Worm (Caenorhabditis elegans) whole organism, young adult: Measurements from ENCODE around the gene Y11D7A.7.

Source experiments
- B0019.2 ChIP-seq: fragments of 200-800 bp; sonication (Bioruptor generic); conservative IDR thresholded peaks from 2 replicates; pipeline ENCODE4 v1.3.6; 2022; ENCODE audit warnings: missing genetic modification reagents, missing genetic modification characterization, missing compliant biosample characterization
- B0261.1 ChIP-seq: sonication (generic microtip); optimal IDR thresholded peaks from 2 replicates; lab custom pipeline; 2016; ENCODE audit warnings: mild to moderate bottlenecking, missing genetic modification characterization, moderate library complexity, missing compliant biosample characterization
- B0336.3 ChIP-seq: fragments of 200-800 bp; sonication (Bioruptor generic); IDR thresholded peaks from 2 replicates; pipeline ENCODE4 v1.3.6; 2022; ENCODE audit warnings: missing genetic modification characterization, missing compliant biosample characterization
- C06A6.2 ChIP-seq: fragments of 200-800 bp; sonication (Bioruptor generic); conservative IDR thresholded peaks from 2 replicates; pipeline ENCODE4 v1.3.6; 2022; ENCODE audit warnings: missing genetic modification characterization, missing compliant biosample characterization
- F33H1.4 ChIP-seq: fragments of 200-800 bp; sonication (Bioruptor generic); IDR thresholded peaks from 2 replicates; pipeline ENCODE4 v1.3.6; 2022; ENCODE audit warnings: missing genetic modification reagents, missing genetic modification characterization, missing compliant biosample characterization
- F37B4.10 ChIP-seq: fragments of 200-800 bp; sonication (Bioruptor generic); IDR thresholded peaks from 2 replicates; pipeline ENCODE4 v1.3.6; 2022; ENCODE audit warnings: missing genetic modification characterization, missing compliant biosample characterization
- K11D2.4 ChIP-seq: fragments of 200-800 bp; sonication (Bioruptor generic); IDR thresholded peaks from 2 replicates; pipeline ENCODE4 v1.3.6; 2022; ENCODE audit warnings: missing genetic modification reagents, missing genetic modification characterization, missing compliant biosample characterization
- Y53F4B.3 ChIP-seq: fragments of 200-800 bp; sonication (Bioruptor generic); IDR thresholded peaks from 2 replicates; pipeline ENCODE4 v1.3.6; 2022; ENCODE audit warnings: missing genetic modification reagents, missing genetic modification characterization, missing compliant biosample characterization
- Y56A3A.18 ChIP-seq: fragments of 200-800 bp; sonication (Bioruptor generic); IDR thresholded peaks from 2 replicates; pipeline ENCODE4 v1.3.6; 2022; ENCODE audit warnings: missing genetic modification reagents, missing genetic modification characterization, missing compliant biosample characterization
- Y67H2A.10 ChIP-seq: fragments of 200-800 bp; sonication (Bioruptor generic); conservative IDR thresholded peaks from 2 replicates; pipeline ENCODE4 v1.3.6; 2022; ENCODE audit warnings: missing genetic modification reagents, missing genetic modification characterization, missing compliant biosample characterization
- Y95B8A.8 ChIP-seq: fragments of 200-800 bp; sonication (Bioruptor generic); IDR thresholded peaks from 2 replicates; pipeline ENCODE4 v1.3.6; 2022; ENCODE audit warnings: missing genetic modification reagents, missing genetic modification characterization, missing compliant biosample characterization
- ama-1 ChIP-seq, 3 experiments: fragments of 150-350 bp in 1 of 3; sonication (generic microtip) in 2 of 3; optimal IDR thresholded peaks; 2 replicates each; lab custom pipeline; 2014 to 2018; ENCODE audit warnings: missing biosample characterization in 2 of 3, missing genetic modification characterization in 2 of 3, missing genetic modification reagents in 2 of 3
- aptf-3 ChIP-seq: fragments of 200-800 bp; sonication (Bioruptor generic); IDR thresholded peaks from 2 replicates; pipeline ENCODE4 v1.3.6; 2022; ENCODE audit warnings: missing genetic modification characterization, missing compliant biosample characterization
- ceh-100 ChIP-seq: fragments of 200-800 bp; sonication (Bioruptor generic); IDR thresholded peaks from 2 replicates; pipeline ENCODE4 v1.3.6; 2022; ENCODE audit warnings: missing genetic modification reagents, missing genetic modification characterization, missing compliant biosample characterization
- ceh-27 ChIP-seq: fragments of 200-800 bp; sonication (Bioruptor generic); optimal IDR thresholded peaks from 2 replicates; lab custom pipeline; 2018; ENCODE audit warnings: mild to moderate bottlenecking, missing genetic modification characterization, moderate library complexity, missing compliant biosample characterization
- ceh-79 ChIP-seq: sonication (generic microtip); optimal IDR thresholded peaks from 2 replicates; lab custom pipeline; 2017; ENCODE audit warnings: mild to moderate bottlenecking, missing genetic modification characterization, missing compliant biosample characterization
- ceh-91 ChIP-seq: fragments of 200-800 bp; sonication (Bioruptor generic); IDR thresholded peaks from 2 replicates; pipeline ENCODE4 v1.3.6; 2022; ENCODE audit warnings: missing genetic modification reagents, missing genetic modification characterization, missing compliant biosample characterization
- chd-7 ChIP-seq: sonication (generic microtip); optimal IDR thresholded peaks from 2 replicates; lab custom pipeline; 2016; ENCODE audit warnings: mild to moderate bottlenecking, missing genetic modification characterization, moderate library complexity, missing compliant biosample characterization
- him-1 ChIP-seq: sonication (generic microtip); optimal IDR thresholded peaks from 2 replicates; lab custom pipeline; 2016; ENCODE audit warnings: missing genotype, missing genetic modification reagents, missing genetic modification characterization, missing compliant biosample characterization
- hlh-26 ChIP-seq: fragments of 200-800 bp; sonication (Bioruptor generic); conservative IDR thresholded peaks from 2 replicates; pipeline ENCODE4 v1.3.6; 2022; ENCODE audit warnings: missing genetic modification reagents, missing genetic modification characterization, missing compliant biosample characterization
- let-526 ChIP-seq: fragments of 200-800 bp; sonication (Bioruptor generic); IDR thresholded peaks from 2 replicates; pipeline ENCODE4 v1.3.6; 2022; ENCODE audit warnings: missing genetic modification reagents, missing genetic modification characterization, missing compliant biosample characterization
- lin-35 ChIP-seq, 3 experiments: fragments of 150-350 bp in 2 of 3; sonication (generic microtip) in 1 of 3; optimal IDR thresholded peaks; 2 replicates each; lab custom pipeline; 2014 to 2018; ENCODE audit warnings: missing biosample characterization in 3 of 3, missing genetic modification characterization in 3 of 3, missing genetic modification reagents in 3 of 3
- lin-54 ChIP-seq: fragments of 200-800 bp; sonication (Bioruptor generic); optimal IDR thresholded peaks from 2 replicates; lab custom pipeline; 2018; ENCODE audit warnings: mild to moderate bottlenecking, missing genetic modification characterization, missing compliant biosample characterization
- lir-1 ChIP-seq: fragments of 200-800 bp; sonication (Bioruptor generic); conservative IDR thresholded peaks from 2 replicates; pipeline ENCODE4 v1.3.6; 2022; ENCODE audit warnings: missing genetic modification reagents, missing genetic modification characterization, missing compliant biosample characterization
- mes-4 ChIP-seq: sonication (generic microtip); optimal IDR thresholded peaks from 2 replicates; lab custom pipeline; 2016; ENCODE audit warnings: missing genotype, missing genetic modification characterization, missing compliant biosample characterization
- mxl-1 ChIP-seq: sonication (generic microtip); optimal IDR thresholded peaks from 2 replicates; lab custom pipeline; 2016; ENCODE audit warnings: missing genetic modification characterization, missing compliant biosample characterization
- nfya-2 ChIP-seq: fragments of 200-800 bp; sonication (Bioruptor generic); IDR thresholded peaks from 2 replicates; pipeline ENCODE4 v1.3.6; 2022; ENCODE audit warnings: missing genetic modification reagents, missing genetic modification characterization, missing compliant biosample characterization
- nhr-120 ChIP-seq: fragments of 200-800 bp; sonication (Bioruptor generic); IDR thresholded peaks from 2 replicates; pipeline ENCODE4 v1.3.6; 2022; ENCODE audit warnings: missing genetic modification characterization, missing compliant biosample characterization
- nhr-179 ChIP-seq: sonication (generic microtip); optimal IDR thresholded peaks from 2 replicates; lab custom pipeline; 2016; ENCODE audit warnings: mild to moderate bottlenecking, missing genetic modification characterization, missing compliant biosample characterization
- nhr-27 ChIP-seq: fragments of 200-800 bp; sonication (Bioruptor generic); optimal IDR thresholded peaks from 2 replicates; lab custom pipeline; 2018; ENCODE audit warnings: mild to moderate bottlenecking, missing genetic modification characterization, moderate library complexity, missing compliant biosample characterization
- pha-4 ChIP-seq: fragments of 150-350 bp; sonication (generic microtip); optimal IDR thresholded peaks from 2 replicates; lab custom pipeline; 2014; ENCODE audit warnings: missing biosample characterization, missing genetic modification reagents, missing genetic modification characterization
- sea-2 ChIP-seq: fragments of 200-800 bp; sonication (Bioruptor generic); IDR thresholded peaks from 2 replicates; pipeline ENCODE4 v1.3.6; 2022; ENCODE audit warnings: missing genetic modification characterization, missing compliant biosample characterization
- snpc-1.1 ChIP-seq: sonication (generic microtip); optimal IDR thresholded peaks from 2 replicates; lab custom pipeline; 2017; ENCODE audit warnings: missing genetic modification characterization, mild to moderate bottlenecking, missing compliant biosample characterization, antibody characterized with exemption, moderate library complexity, missing genotype, missing genetic modification reagents; ENCODE audit not compliant: insufficient read depth
- sptf-2 ChIP-seq: fragments of 200-800 bp; sonication (Bioruptor generic); optimal IDR thresholded peaks from 2 replicates; lab custom pipeline; 2018; ENCODE audit warnings: mild to moderate bottlenecking, missing genetic modification characterization, missing compliant biosample characterization
- tbp1 ChIP-seq: fragments of 200-800 bp; sonication (Bioruptor generic); optimal IDR thresholded peaks from 2 replicates; lab custom pipeline; 2018; ENCODE audit warnings: mild to moderate bottlenecking, missing genetic modification characterization, missing compliant biosample characterization
- tbx-9 ChIP-seq: sonication (generic microtip); optimal IDR thresholded peaks from 2 replicates; lab custom pipeline; 2016; ENCODE audit warnings: borderline replicate concordance, missing genetic modification characterization, inconsistent platforms, missing compliant biosample characterization
- zim-3 ChIP-seq: sonication (generic microtip); optimal IDR thresholded peaks from 2 replicates; lab custom pipeline; 2017; ENCODE audit warnings: mild to moderate bottlenecking, missing genetic modification characterization, moderate library complexity, missing compliant biosample characterization
- ztf-18 ChIP-seq: sonication (generic microtip); optimal IDR thresholded peaks from 2 replicates; lab custom pipeline; 2016; ENCODE audit warnings: missing genotype, mild to moderate bottlenecking, missing genetic modification characterization, missing compliant biosample characterization
- ztf-22 ChIP-seq: fragments of 200-800 bp; sonication (Bioruptor generic); optimal IDR thresholded peaks from 2 replicates; lab custom pipeline; 2018; ENCODE audit warnings: mild to moderate bottlenecking, missing genetic modification characterization, moderate library complexity, missing compliant biosample characterization
- ztf-26 ChIP-seq: sonication (generic microtip); optimal IDR thresholded peaks from 2 replicates; lab custom pipeline; 2017; ENCODE audit warnings: missing genetic modification characterization, missing compliant biosample characterization
- ztf-6 ChIP-seq: fragments of 200-800 bp; sonication (Bioruptor generic); IDR thresholded peaks from 2 replicates; pipeline ENCODE4 v1.3.6; 2022; ENCODE audit warnings: missing genetic modification reagents, missing genetic modification characterization, missing compliant biosample characterization

Gene Y11D7A.7

ce11 chrIV:9245423-9245822 is 3.9 kb upstream of the Y11D7A.7 start, which contains the start of gene Y11D7A.5:
Gene Y11D7A.5 (minus strand): TSS chrIV:9245523.
- TF ChIP-seq ceh-79 (tag; lab: Kevin White, UChicago) (no peak), B0261.1 (tag; lab: Kevin White, UChicago) (no peak), ztf-26 (tag; lab: Kevin White, UChicago) (no peak), ceh-91 (GFP tag; lab: Robert Waterston, UW) (no peak), him-1 (tag; lab: Kevin White, UChicago) (no peak), F33H1.4 (no peak), ztf-18 (no peak), Y95B8A.8 (GFP tag; lab: Robert Waterston, UW) (no peak)

- TF ChIP-seq aptf-3 (no peak), C06A6.2 (GFP tag; lab: Robert Waterston, UW) (no peak), nhr-120 (no peak), let-526 (GFP tag; lab: Robert Waterston, UW) (no peak), snpc-1.1 (tag; lab: Kevin White, UChicago) (no peak), K11D2.4 (GFP tag; lab: Robert Waterston, UW) (no peak), nhr-27 (no peak), chd-7 (tag; lab: Kevin White, UChicago) (no peak)
These were observed 1.8 kb downstream of the Y11D7A.7 start, which contains the start of gene Y11D7A.8 for ce11 chrIV:9251079-9251478. Gene Y11D7A.8 (plus strand): TSS chrIV:9251379.

- no peak for TF ChIP-seq tbx-9 (tag; lab: Kevin White, UChicago)
- no peak for TF ChIP-seq lin-35 (GFP tag; optimal IDR thresholded peaks at IDR 0.05; lab: Kevin White, UChicago)
- TF ChIP-seq tbp1 (GFP tag; lab: Kevin White, UChicago) = no peak
- no peak for TF ChIP-seq Y56A3A.18 (GFP tag; lab: Robert Waterston, UW)
- no peak for TF ChIP-seq ceh-79 (tag; lab: Kevin White, UChicago)
- no peak for TF ChIP-seq lin-54 (GFP tag; lab: Kevin White, UChicago)
- no peak for TF ChIP-seq B0261.1 (tag; lab: Kevin White, UChicago)
- TF ChIP-seq sptf-2 (GFP tag; lab: Kevin White, UChicago) = no peak
- TF ChIP-seq Y95B8A.8 (GFP tag; lab: Robert Waterston, UW) = no peak
- no peak for TF ChIP-seq chd-7 (tag; lab: Kevin White, UChicago)
- TF ChIP-seq Y53F4B.3 (GFP tag; lab: Robert Waterston, UW) = no peak
- TF ChIP-seq zim-3 = no peak
- no peak for TF ChIP-seq ztf-22 (GFP tag; lab: Kevin White, UChicago)
- TF ChIP-seq mxl-1 = no peak
- TF ChIP-seq F37B4.10 (GFP tag; lab: Robert Waterston, UW) = no peak
- TF ChIP-seq mes-4 (tag; lab: Kevin White, UChicago) = no peak
These were observed 6.7 kb downstream of the Y11D7A.7 start, which contains the start of gene Y11D7A.9 for ce11 chrIV:9256017-9256416. Gene Y11D7A.9 (minus strand): TSS chrIV:9256117.

ce11 chrIV:9256865-9257264 is 7.5 kb downstream of the Y11D7A.7 start:
- TF ChIP-seq ama-1 (optimal IDR thresholded peaks at IDR 0.05; lab: Kevin White, UChicago) (no peak), ama-1 (GFP tag; optimal IDR thresholded peaks at IDR 0.05; lab: Kevin White, UChicago) (no peak), nfya-2 (GFP tag; lab: Robert Waterston, UW) (no peak), pha-4 (tag; lab: Kevin White, UChicago) (no peak), B0019.2 (GFP tag; lab: Robert Waterston, UW) (no peak), F37B4.10 (GFP tag; lab: Robert Waterston, UW) (no peak), F33H1.4 (no peak), B0261.1 (tag; lab: Kevin White, UChicago) (no peak), B0336.3 (GFP tag; lab: Robert Waterston, UW) (no peak), hlh-26 (GFP tag; lab: Robert Waterston, UW) (no peak), ztf-26 (tag; lab: Kevin White, UChicago) (no peak), ztf-6 (GFP tag; lab: Robert Waterston, UW) (no peak), ceh-27 (GFP tag; lab: Kevin White, UChicago) (no peak), sea-2 (GFP tag; lab: Robert Waterston, UW) (no peak), nhr-179 (tag; lab: Kevin White, UChicago) (no peak), sptf-2 (GFP tag; lab: Kevin White, UChicago) (no peak), ceh-100 (GFP tag; lab: Robert Waterston, UW) (no peak), Y67H2A.10 (GFP tag; lab: Robert Waterston, UW) (no peak), ceh-79 (tag; lab: Kevin White, UChicago) (no peak), lir-1 (GFP tag; lab: Robert Waterston, UW) (no peak)
